Worm (Caenorhabditis elegans): ENCODE data around the gene gana-1.
A peak's percentile ranks its signal among the peaks of the same experiment; 100 is the strongest.

Gene gana-1

ce11 chrV:12095865-12096264 lies 8.8 kb downstream of the gana-1 start, which contains the start of gene nhr-207:
nhr-207 (plus strand) TSS chrV:12096146.
- TF ChIP-seq B0336.3 (GFP tag; IDR thresholded peaks at IDR 0.05) (no peak), nhr-80 (tag; optimal IDR thresholded peaks at IDR 0.05) (peak; percentile 39)

ce11 chrV:12098123-12098522 lies 11.1 kb downstream of the gana-1 start, which contains the start of gene nhr-209:
nhr-209 (plus strand) TSS chrV:12098149.
- TF ChIP-seq hlh-12 (tag; optimal IDR thresholded peaks at IDR 0.05) (no peak), Y67H2A.10 (GFP tag; conservative IDR thresholded peaks at IDR 0.05) (no peak), aptf-3 (GFP tag; IDR thresholded peaks at IDR 0.05) (no peak), let-607 (tag; optimal IDR thresholded peaks at IDR 0.05) (no peak), F49E8.2 (tag; optimal IDR thresholded peaks at IDR 0.05; ENCODE audit: insufficient read depth) (no peak), efl-1 (GFP tag; optimal IDR thresholded peaks at IDR 0.05) (no peak), unc-130 (GFP tag; optimal IDR thresholded peaks at IDR 0.05) (no peak), nhr-27 (tag; optimal IDR thresholded peaks at IDR 0.05) (no peak), Y95B8A.8 (GFP tag; IDR thresholded peaks at IDR 0.05) (no peak), F22D6.2 (tag; optimal IDR thresholded peaks at IDR 0.05) (no peak), ceh-91 (GFP tag; IDR thresholded peaks at IDR 0.05) (no peak), mel-28 (tag; optimal IDR thresholded peaks at IDR 0.05; ENCODE audit: borderline replicate concordance) (no peak), C17E4.6 (GFP tag; IDR thresholded peaks at IDR 0.05) (no peak), atf-7 (tag; optimal IDR thresholded peaks at IDR 0.05) (no peak), rpc-1 (optimal IDR thresholded peaks at IDR 0.05) (no peak), rpc-1 (tag; optimal IDR thresholded peaks at IDR 0.05) (no peak), ets-4 (GFP tag; optimal IDR thresholded peaks at IDR 0.05) (no peak)

- no peak for TF ChIP-seq let-607 (tag; optimal IDR thresholded peaks at IDR 0.05)
- peak; percentile 91 for TF ChIP-seq cebp-1 (GFP tag; IDR thresholded peaks at IDR 0.05)
- peak; percentile 97 for TF ChIP-seq cebp-1 (tag; optimal IDR thresholded peaks at IDR 0.05)
- peak; percentile 1 for TF ChIP-seq nhr-80 (tag; optimal IDR thresholded peaks at IDR 0.05)
- TF ChIP-seq T07F8.4 (tag; optimal IDR thresholded peaks at IDR 0.05): no peak
These were observed 13.8 kb downstream of the gana-1 start, which contains the start of gene nhr-154 for ce11 chrV:12100794-12101343. nhr-154 (plus strand) TSS chrV:12101293.

ce11 chrV:12103920-12104319 lies 16.9 kb downstream of the gana-1 start, which contains the start of gene nhr-153:
nhr-153 (plus strand) TSS chrV:12104220.
- TF ChIP-seq T07F8.4 (tag; optimal IDR thresholded peaks at IDR 0.05) (no peak), nhr-80 (tag; optimal IDR thresholded peaks at IDR 0.05) (no peak), ceh-58 (GFP tag; IDR thresholded peaks at IDR 0.05) (no peak), ekl-4 (GFP tag; IDR thresholded peaks at IDR 0.05) (no peak), pbrm-1 (GFP tag; IDR thresholded peaks at IDR 0.05) (no peak), F10E7.11 (tag; optimal IDR thresholded peaks at IDR 0.05) (no peak), somi-1 (GFP tag; optimal IDR thresholded peaks at IDR 0.05) (no peak), ceh-40 (GFP tag; IDR thresholded peaks at IDR 0.05) (no peak), lsl-1 (GFP tag; optimal IDR thresholded peaks at IDR 0.05) (no peak), madf-10 (tag; optimal IDR thresholded peaks at IDR 0.05) (no peak), K11D2.4 (GFP tag; IDR thresholded peaks at IDR 0.05) (no peak), ztf-22 (GFP tag; optimal IDR thresholded peaks at IDR 0.05) (no peak), pha-4 (tag; optimal IDR thresholded peaks at IDR 0.05) (no peak), lir-1 (GFP tag; conservative IDR thresholded peaks at IDR 0.05) (no peak), egl-44 (GFP tag; IDR thresholded peaks at IDR 0.05) (no peak), xnd-1 (tag; optimal IDR thresholded peaks at IDR 0.05) (no peak), ztf-18 (tag; optimal IDR thresholded peaks at IDR 0.05) (no peak), zfh-2 (GFP tag; conservative IDR thresholded peaks at IDR 0.05) (no peak)

Measured in whole organism, young adult.